Fruit fly (Drosophila melanogaster) whole organism, pupa: Measurements from ENCODE around the gene CG4393.

Experiments used
- CG10348 ChIP-seq: fragments of 200-800 bp; sonication (Bioruptor generic); IDR thresholded peaks from 2 replicates; pipeline ENCODE4 v1.3.6; 2022; ENCODE audit warnings: missing biosample characterization, missing genetic modification characterization
- CG12605 ChIP-seq: fragments of 200-800 bp; sonication (Bioruptor generic); IDR thresholded peaks from 2 replicates; pipeline ENCODE4 v1.3.6; 2022; ENCODE audit warnings: missing biosample characterization, missing genetic modification characterization
- CG13204 ChIP-seq: fragments of 200-800 bp; sonication (Bioruptor generic); optimal IDR thresholded peaks from 2 replicates; lab custom pipeline; 2018; ENCODE audit warnings: missing biosample characterization, mild to moderate bottlenecking, missing genetic modification characterization, moderate library complexity
- CG14655 ChIP-seq: fragments of 200-800 bp; sonication (Bioruptor generic); optimal IDR thresholded peaks from 3 replicates; lab custom pipeline; 2017; ENCODE audit warnings: mild to moderate bottlenecking, missing biosample characterization, missing genetic modification reagents, missing genetic modification characterization
- CG15710 ChIP-seq: fragments of 200-800 bp; sonication (Bioruptor generic); optimal IDR thresholded peaks from 2 replicates; lab custom pipeline; 2018; ENCODE audit warnings: missing biosample characterization, mild to moderate bottlenecking, missing genetic modification characterization, moderate library complexity
- CG17806 ChIP-seq: fragments of 200-800 bp; sonication (Bioruptor generic); optimal IDR thresholded peaks from 2 replicates; lab custom pipeline; 2018; ENCODE audit warnings: missing biosample characterization, mild to moderate bottlenecking, missing genetic modification characterization, moderate library complexity
- CG32121 ChIP-seq: fragments of 200-800 bp; sonication (Bioruptor generic); IDR thresholded peaks from 2 replicates; pipeline ENCODE4 v1.3.6; 2022; ENCODE audit warnings: missing biosample characterization, missing genetic modification characterization
- CG34367 ChIP-seq: fragments of 200-800 bp; sonication (Bioruptor generic); optimal IDR thresholded peaks from 2 replicates; lab custom pipeline; 2018; ENCODE audit warnings: missing biosample characterization, mild to moderate bottlenecking, missing genetic modification characterization
- CG4496 ChIP-seq: fragments of 200-800 bp; sonication (Bioruptor generic); IDR thresholded peaks from 3 replicates; pipeline ENCODE4 v1.3.6; 2022; ENCODE audit warnings: missing biosample characterization, missing genetic modification characterization
- CG8159 ChIP-seq: fragments of 200-800 bp; sonication (Bioruptor generic); optimal IDR thresholded peaks from 3 replicates; lab custom pipeline; 2018; ENCODE audit warnings: missing biosample characterization, mild to moderate bottlenecking, missing genetic modification characterization, moderate library complexity
- CG8301 ChIP-seq: fragments of 200-800 bp; sonication (Bioruptor generic); optimal IDR thresholded peaks from 2 replicates; lab custom pipeline; 2018; ENCODE audit warnings: missing biosample characterization, mild to moderate bottlenecking, missing genetic modification characterization
- CG9948 ChIP-seq: fragments of 200-800 bp; sonication (Bioruptor generic); optimal IDR thresholded peaks from 2 replicates; lab custom pipeline; 2018; ENCODE audit warnings: missing biosample characterization, mild to moderate bottlenecking, missing genetic modification characterization, moderate library complexity
- D1 ChIP-seq: fragments of 200-800 bp; sonication (Bioruptor generic); optimal IDR thresholded peaks from 2 replicates; lab custom pipeline; 2018; ENCODE audit warnings: missing biosample characterization, mild to moderate bottlenecking, missing genetic modification characterization, moderate library complexity
- EcR ChIP-seq: fragments of 200-800 bp; sonication (Bioruptor generic); optimal IDR thresholded peaks from 3 replicates; lab custom pipeline; 2019; ENCODE audit warnings: missing biosample characterization, missing genetic modification characterization, mild to moderate bottlenecking, moderate library complexity, missing genetic modification reagents
- Ets98B ChIP-seq: fragments of 200-800 bp; sonication (Bioruptor generic); IDR thresholded peaks from 2 replicates; pipeline ENCODE4 v1.3.6; 2022; ENCODE audit warnings: missing biosample characterization, missing genetic modification characterization
- Pif1A ChIP-seq: fragments of 200-800 bp; sonication (Bioruptor generic); optimal IDR thresholded peaks from 3 replicates; lab custom pipeline; 2016; ENCODE audit warnings: missing biosample characterization, missing genetic modification characterization
- Pif1B ChIP-seq: fragments of 200-800 bp; sonication (Bioruptor generic); optimal IDR thresholded peaks from 3 replicates; lab custom pipeline; 2016; ENCODE audit warnings: missing biosample characterization, missing genetic modification characterization
- Snoo ChIP-seq: fragments of 200-800 bp; sonication (Bioruptor generic); optimal IDR thresholded peaks from 3 replicates; lab custom pipeline; 2017; ENCODE audit warnings: missing biosample characterization, mild to moderate bottlenecking, missing genetic modification characterization, inconsistent platforms
- fd96Ca ChIP-seq: fragments of 200-800 bp; sonication (Bioruptor generic); IDR thresholded peaks from 3 replicates; pipeline ENCODE4 v1.3.6; 2022; ENCODE audit warnings: missing biosample characterization, missing genetic modification characterization
- gl ChIP-seq: fragments of 200-800 bp; sonication (Bioruptor generic); optimal IDR thresholded peaks from 2 replicates; lab custom pipeline; 2018; ENCODE audit warnings: missing biosample characterization, mild to moderate bottlenecking, missing genetic modification characterization
- rn ChIP-seq: fragments of 200-800 bp; sonication (Bioruptor generic); IDR thresholded peaks from 2 replicates; pipeline ENCODE4 v1.3.6; 2022; ENCODE audit warnings: missing biosample characterization, missing genetic modification characterization

CG4393 gene

dm6 chr3R:23390769-23391309 lies 6.3 kb upstream of the CG4393 start:
- TF ChIP-seq rn (no peak), CG34367 (tag; lab: Kevin White, UChicago) (no peak), CG13204 (GFP tag; lab: Kevin White, UChicago) (no peak), fd96Ca (no peak), gl (no peak), Snoo (tag; lab: Kevin White, UChicago) (no peak), Pif1B (GFP tag; lab: Kevin White, UChicago) (no peak), CG8159 (tag; lab: Kevin White, UChicago) (no peak), Ets98B (peak; percentile 46; the same call in 1 of the 2 replicates), CG32121 (no peak), CG17806 (tag; lab: Kevin White, UChicago) (no peak), CG12605 (no peak), CG4496 (GFP tag; lab: Robert Waterston, UW) (no peak), Pif1A (GFP tag; lab: Kevin White, UChicago) (no peak), CG10348 (GFP tag; lab: Robert Waterston, UW) (no peak), CG9948 (tag; lab: Kevin White, UChicago) (no peak), CG14655 (GFP tag; lab: Kevin White, UChicago) (peak; percentile 38), CG15710 (tag; lab: Kevin White, UChicago) (no peak), D1 (tag; lab: Kevin White, UChicago) (no peak), CG8301 (tag; lab: Kevin White, UChicago) (peak; percentile 39), EcR (no peak)

- TF ChIP-seq CG12605 (no peak), gl (no peak), Pif1A (GFP tag; lab: Kevin White, UChicago) (no peak), CG8159 (tag; lab: Kevin White, UChicago) (no peak), CG9948 (tag; lab: Kevin White, UChicago) (no peak), CG34367 (tag; lab: Kevin White, UChicago) (no peak), fd96Ca (no peak), CG8301 (tag; lab: Kevin White, UChicago) (no peak), CG4496 (GFP tag; lab: Robert Waterston, UW) (no peak), CG15710 (tag; lab: Kevin White, UChicago) (no peak), CG17806 (tag; lab: Kevin White, UChicago) (no peak), CG10348 (GFP tag; lab: Robert Waterston, UW) (no peak), rn (no peak), EcR (no peak), Pif1B (GFP tag; lab: Kevin White, UChicago) (no peak)
Measured at dm6 chr3R:23388798-23389197, 4.2 kb upstream of the CG4393 start, which contains the start of gene CG31515. CG31515 (minus strand) TSS chr3R:23388898.

- TF ChIP-seq CG34367 (tag; lab: Kevin White, UChicago) (no peak), Snoo (tag; lab: Kevin White, UChicago) (no peak), CG8159 (tag; lab: Kevin White, UChicago) (peak; percentile 22), CG17806 (tag; lab: Kevin White, UChicago) (peak; percentile 31), CG14655 (GFP tag; lab: Kevin White, UChicago) (peak; percentile 32), rn (0 out of 2 replicates have a peak, but pooled peaks have one; percentile 27), EcR (no peak), fd96Ca (peak; percentile 31; the same call in 1 of the 3 replicates), CG8301 (tag; lab: Kevin White, UChicago) (peak; percentile 38), Pif1B (GFP tag; lab: Kevin White, UChicago) (no peak), D1 (tag; lab: Kevin White, UChicago) (no peak), Pif1A (GFP tag; lab: Kevin White, UChicago) (no peak), CG13204 (GFP tag; lab: Kevin White, UChicago) (no peak), CG12605 (peak; percentile 51; the same call in 1 of the 2 replicates), CG4496 (GFP tag; lab: Robert Waterston, UW) (peak; percentile 70), CG15710 (tag; lab: Kevin White, UChicago) (no peak), CG32121 (peak; percentile 58), CG9948 (tag; lab: Kevin White, UChicago) (peak; percentile 18), Ets98B (peak; percentile 46; the same call in 1 of the 2 replicates), gl (no peak), CG10348 (GFP tag; lab: Robert Waterston, UW) (peak; percentile 41; the same call in 1 of the 2 replicates)
- TF ChIP-seq, all 21 proteins: peak for 12
Measured at dm6 chr3R:23386907-23387306, 2.3 kb upstream of the CG4393 start.

- TF ChIP-seq Pif1A (GFP tag; lab: Kevin White, UChicago), result peak; percentile 13
- TF ChIP-seq CG15710 (tag; lab: Kevin White, UChicago), result no peak
Measured at dm6 chr3R:23386021-23386457, 1.5 kb upstream of the CG4393 start.

dm6 chr3R:23383723-23384122 lies 854 bp downstream of the CG4393 start:
- TF ChIP-seq CG8301 (tag; lab: Kevin White, UChicago), result no peak
- 0 out of 3 replicates have a peak, but pooled peaks have one; percentile 38 for TF ChIP-seq CG4496 (GFP tag; lab: Robert Waterston, UW)
- no peak for TF ChIP-seq CG32121

dm6 chr3R:23377288-23377687 lies 7.3 kb downstream of the CG4393 start:
- TF ChIP-seq rn (no peak), fd96Ca (0 out of 3 replicates have a peak, but pooled peaks have one; percentile 28)
